Worm (Caenorhabditis elegans) whole organism, midembryonic: ENCODE data around the gene F59B10.2.

Experiments
- cog-1 ChIP-seq: sonication (generic microtip); optimal IDR thresholded peaks from 2 replicates; lab custom pipeline; 2016; ENCODE audit warnings: missing genetic modification characterization, missing compliant biosample characterization
- flt-1 ChIP-seq: fragments of 200-800 bp; sonication (Bioruptor generic); IDR thresholded peaks from 2 replicates; pipeline ENCODE4 v1.3.6; 2022; ENCODE audit warnings: missing genetic modification characterization, missing compliant biosample characterization
- klf-2 ChIP-seq: fragments of 200-800 bp; sonication (Bioruptor generic); conservative IDR thresholded peaks from 2 replicates; pipeline ENCODE4 v1.3.6; 2022; ENCODE audit warnings: missing genetic modification reagents, missing genetic modification characterization, missing compliant biosample characterization
- med-1 ChIP-seq: sonication (generic microtip); optimal IDR thresholded peaks from 2 replicates; lab custom pipeline; 2017; ENCODE audit warnings: missing genetic modification characterization, mild to moderate bottlenecking, missing compliant biosample characterization, antibody characterized with exemption, missing genetic modification reagents; ENCODE audit not compliant: insufficient read depth
- ref-1 ChIP-seq: fragments of 200-800 bp; sonication (Bioruptor generic); conservative IDR thresholded peaks from 2 replicates; pipeline ENCODE4 v1.3.6; 2022; ENCODE audit warnings: missing genetic modification reagents, missing genetic modification characterization, missing compliant biosample characterization
- tab-1 ChIP-seq: fragments of 200-800 bp; sonication (Bioruptor generic); IDR thresholded peaks from 2 replicates; pipeline ENCODE4 v1.3.6; 2022; ENCODE audit warnings: missing genetic modification characterization, missing compliant biosample characterization
- ztf-23 ChIP-seq: fragments of 200-800 bp; sonication (Bioruptor generic); IDR thresholded peaks from 2 replicates; pipeline ENCODE4 v1.3.6; 2022; ENCODE audit warnings: missing genetic modification reagents, missing genetic modification characterization, missing compliant biosample characterization
- ztf-29 ChIP-seq: fragments of 200-800 bp; sonication (Bioruptor generic); IDR thresholded peaks from 2 replicates; pipeline ENCODE4 v1.3.6; 2022; ENCODE audit warnings: missing genetic modification reagents, missing genetic modification characterization, missing compliant biosample characterization

DNA sequence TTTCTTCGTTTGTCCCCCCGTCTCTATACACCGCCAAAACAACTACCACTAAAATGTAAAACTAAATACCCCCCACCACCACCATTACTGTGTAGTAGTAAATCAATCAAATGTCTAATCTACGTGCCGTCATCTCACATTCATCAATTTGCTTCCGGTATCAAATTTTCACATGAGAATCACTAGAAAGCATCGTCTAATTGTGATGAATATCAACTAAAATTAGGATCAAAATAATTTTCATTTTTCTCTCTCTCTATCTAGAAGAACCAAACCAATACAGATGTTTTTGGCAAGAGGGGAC is 37.1 kb upstream of the F59B10.2 start:
- TF ChIP-seq tab-1 (no peak), flt-1 (GFP tag; lab: Robert Waterston, UW) (no peak), klf-2 (GFP tag; lab: Robert Waterston, UW) (no peak), cog-1 (tag; lab: Kevin White, UChicago) (no peak), ztf-29 (no peak), ref-1 (no peak), ztf-23 (GFP tag; lab: Robert Waterston, UW) (no peak), med-1 (no peak)
